Worm (Caenorhabditis elegans) whole organism, L3 larva: ENCODE data around the gene F02H6.7.

Experiments
- R02D3.7 ChIP-seq: fragments of 150-350 bp; optimal IDR thresholded peaks from 2 replicates; lab custom pipeline; 2014; ENCODE audit warnings: missing biosample characterization, missing genetic modification characterization
- ZK546.5 ChIP-seq: sonication (generic microtip); optimal IDR thresholded peaks from 2 replicates; lab custom pipeline; 2017; ENCODE audit warnings: missing biosample characterization, missing genetic modification characterization
- ama-1 ChIP-seq: fragments of 150-350 bp; optimal IDR thresholded peaks from 2 replicates; lab custom pipeline; 2018
- ceh-16 ChIP-seq: sonication (generic microtip); optimal IDR thresholded peaks from 2 replicates; lab custom pipeline; 2017; ENCODE audit warnings: missing biosample characterization, missing genetic modification characterization
- ceh-28 ChIP-seq: fragments of 150-350 bp; optimal IDR thresholded peaks from 2 replicates; lab custom pipeline; 2014; ENCODE audit warnings: missing biosample characterization, missing genetic modification reagents, missing genetic modification characterization
- ceh-82 ChIP-seq: fragments of 150-350 bp; optimal IDR thresholded peaks from 2 replicates; lab custom pipeline; 2014; ENCODE audit warnings: missing biosample characterization, missing genetic modification characterization
- ceh-9 ChIP-seq: sonication (generic microtip); optimal IDR thresholded peaks from 2 replicates; lab custom pipeline; 2018; ENCODE audit warnings: missing biosample characterization, missing genetic modification characterization
- egl-27 ChIP-seq: sonication (generic microtip); optimal IDR thresholded peaks from 4 replicates; lab custom pipeline; 2017; ENCODE audit warnings: missing biosample characterization, missing genetic modification reagents, missing genetic modification characterization
- elt-1 ChIP-seq: fragments of 150-350 bp; optimal IDR thresholded peaks from 2 replicates; lab custom pipeline; 2014; ENCODE audit warnings: missing biosample characterization, missing genetic modification characterization
- elt-2 ChIP-seq: sonication (generic microtip); optimal IDR thresholded peaks from 2 replicates; lab custom pipeline; 2016; ENCODE audit warnings: missing genetic modification reagents, mild to moderate bottlenecking, missing genetic modification characterization, missing compliant biosample characterization
- elt-3 ChIP-seq, 3 experiments: fragments of 150-350 bp in 1 of 3; sonication (generic microtip) in 2 of 3; optimal IDR thresholded peaks; 2 replicates in 2 of 3; 4 replicates in 1 of 3; lab custom pipeline; 2014 to 2017; ENCODE audit warnings: missing biosample characterization in 3 of 3, missing genetic modification characterization in 3 of 3
- eor-1 ChIP-seq, 2 experiments: fragments of 150-350 bp; optimal IDR thresholded peaks; 2 replicates each; lab custom pipeline; 2014 to 2018; ENCODE audit warnings: missing biosample characterization in 2 of 2, missing genetic modification characterization in 2 of 2
- fkh-10 ChIP-seq: sonication (generic microtip); optimal IDR thresholded peaks from 2 replicates; lab custom pipeline; 2017; ENCODE audit warnings: missing biosample characterization, missing genetic modification reagents, missing genetic modification characterization
- fkh-2 ChIP-seq: fragments of 150-350 bp; optimal IDR thresholded peaks from 2 replicates; lab custom pipeline; 2014; ENCODE audit warnings: missing biosample characterization, missing genetic modification reagents, missing genetic modification characterization
- fos-1 ChIP-seq: fragments of 150-350 bp; optimal IDR thresholded peaks from 2 replicates; lab custom pipeline; 2014; ENCODE audit warnings: missing biosample characterization, missing genetic modification characterization
- hmg-11 ChIP-seq: sonication (generic microtip); optimal IDR thresholded peaks from 2 replicates; lab custom pipeline; 2016; ENCODE audit warnings: missing genetic modification characterization, missing compliant biosample characterization
- jun-1 ChIP-seq: fragments of 150-350 bp; optimal IDR thresholded peaks from 2 replicates; lab custom pipeline; 2014; ENCODE audit warnings: missing biosample characterization, missing genetic modification reagents, missing genetic modification characterization
- lin-15B ChIP-seq: fragments of 150-350 bp; optimal IDR thresholded peaks from 2 replicates; lab custom pipeline; 2014; ENCODE audit warnings: missing biosample characterization, missing genetic modification characterization
- lin-39 ChIP-seq: fragments of 150-350 bp; optimal IDR thresholded peaks from 2 replicates; lab custom pipeline; 2018; ENCODE audit warnings: missing biosample characterization, missing genetic modification reagents, missing genetic modification characterization
- lsy-12 ChIP-seq: sonication (generic microtip); optimal IDR thresholded peaks from 2 replicates; lab custom pipeline; 2016; ENCODE audit warnings: mild to moderate bottlenecking, missing genetic modification characterization, missing compliant biosample characterization
- mdl-1 ChIP-seq: fragments of 150-350 bp; optimal IDR thresholded peaks from 2 replicates; lab custom pipeline; 2014; ENCODE audit warnings: missing biosample characterization, missing genetic modification characterization
- mml-1 ChIP-seq: fragments of 150-350 bp; sonication (generic microtip); optimal IDR thresholded peaks from 3 replicates; lab custom pipeline; 2014; ENCODE audit warnings: missing biosample characterization, missing genetic modification characterization
- nhr-11 ChIP-seq: fragments of 150-350 bp; optimal IDR thresholded peaks from 2 replicates; lab custom pipeline; 2014; ENCODE audit warnings: missing biosample characterization, missing genetic modification characterization
- nhr-12 ChIP-seq: fragments of 150-350 bp; optimal IDR thresholded peaks from 2 replicates; lab custom pipeline; 2014; ENCODE audit warnings: missing biosample characterization, missing genetic modification characterization
- nhr-23 ChIP-seq: fragments of 150-350 bp; optimal IDR thresholded peaks from 2 replicates; lab custom pipeline; 2014; ENCODE audit warnings: missing biosample characterization, missing genetic modification reagents, missing genetic modification characterization
- nhr-25 ChIP-seq: sonication (generic microtip); optimal IDR thresholded peaks from 2 replicates; lab custom pipeline; 2017; ENCODE audit warnings: missing biosample characterization, missing genetic modification characterization
- nhr-28 ChIP-seq: fragments of 150-350 bp; optimal IDR thresholded peaks from 2 replicates; lab custom pipeline; 2014; ENCODE audit warnings: missing biosample characterization, missing genetic modification characterization
- nhr-67 ChIP-seq: fragments of 150-350 bp; optimal IDR thresholded peaks from 2 replicates; lab custom pipeline; 2014; ENCODE audit warnings: missing biosample characterization, missing genetic modification characterization
- nhr-77 ChIP-seq: fragments of 150-350 bp; optimal IDR thresholded peaks from 2 replicates; lab custom pipeline; 2014; ENCODE audit warnings: missing biosample characterization, missing genetic modification characterization
- pha-4 ChIP-seq: fragments of 150-350 bp; optimal IDR thresholded peaks from 2 replicates; lab custom pipeline; 2014; ENCODE audit warnings: missing biosample characterization, missing genetic modification reagents, missing genetic modification characterization
- pqm-1 ChIP-seq: fragments of 150-350 bp; optimal IDR thresholded peaks from 2 replicates; lab custom pipeline; 2017; ENCODE audit warnings: missing biosample characterization, missing genetic modification characterization, inconsistent platforms
- sea-2 ChIP-seq: fragments of 150-350 bp; sonication (generic microtip); optimal IDR thresholded peaks from 4 replicates; lab custom pipeline; 2014; ENCODE audit warnings: missing biosample characterization, missing genetic modification reagents, missing genetic modification characterization
- skn-1 ChIP-seq: fragments of 150-350 bp; optimal IDR thresholded peaks from 2 replicates; lab custom pipeline; 2014; ENCODE audit warnings: missing biosample characterization, missing genetic modification characterization
- snpc-4 ChIP-seq: fragments of 150-350 bp; optimal IDR thresholded peaks from 2 replicates; lab custom pipeline; 2014; ENCODE audit warnings: missing biosample characterization, missing genetic modification characterization
- tbx-2 ChIP-seq: sonication (generic microtip); optimal IDR thresholded peaks from 2 replicates; lab custom pipeline; 2016; ENCODE audit warnings: mild to moderate bottlenecking, missing genetic modification characterization, missing compliant biosample characterization
- ztf-11 ChIP-seq: fragments of 150-350 bp; optimal IDR thresholded peaks from 2 replicates; lab custom pipeline; 2014; ENCODE audit warnings: missing biosample characterization, missing genetic modification characterization

Gene F02H6.7

DNA sequence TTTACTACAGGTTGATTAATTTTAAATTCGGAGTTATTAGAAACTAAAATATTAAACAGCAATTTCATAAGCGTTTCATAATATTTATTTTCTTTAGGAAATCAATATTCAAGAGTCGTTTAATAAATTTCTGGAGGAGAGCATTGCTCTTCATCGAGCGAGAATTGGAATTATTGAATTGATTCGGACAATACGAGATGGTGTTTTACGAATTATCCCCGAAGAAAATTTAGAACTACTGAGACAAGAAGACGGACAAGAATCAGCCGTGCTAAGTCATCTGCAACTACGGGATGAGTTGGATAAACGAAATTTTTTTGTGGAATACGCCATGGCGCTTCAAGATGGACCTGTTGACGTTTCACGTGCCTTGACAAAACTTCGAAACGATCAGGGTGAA is 33.7 kb downstream of the F02H6.7 start:
- TF ChIP-seq eor-1 (tag; optimal IDR thresholded peaks at IDR 0.05; lab: Kevin White, UChicago) = no peak
- no peak for TF ChIP-seq ceh-82 (tag; lab: Kevin White, UChicago)
- TF ChIP-seq nhr-67 (tag; lab: Kevin White, UChicago) = no peak
- no peak for TF ChIP-seq nhr-25
- no peak for TF ChIP-seq ama-1
- no peak for TF ChIP-seq R02D3.7
- TF ChIP-seq ZK546.5 (tag; lab: Kevin White, UChicago) = no peak
- no peak for TF ChIP-seq skn-1
- no peak for TF ChIP-seq pqm-1 (tag; lab: Kevin White, UChicago)
- TF ChIP-seq, all 47 proteins: peak for 0

DNA sequence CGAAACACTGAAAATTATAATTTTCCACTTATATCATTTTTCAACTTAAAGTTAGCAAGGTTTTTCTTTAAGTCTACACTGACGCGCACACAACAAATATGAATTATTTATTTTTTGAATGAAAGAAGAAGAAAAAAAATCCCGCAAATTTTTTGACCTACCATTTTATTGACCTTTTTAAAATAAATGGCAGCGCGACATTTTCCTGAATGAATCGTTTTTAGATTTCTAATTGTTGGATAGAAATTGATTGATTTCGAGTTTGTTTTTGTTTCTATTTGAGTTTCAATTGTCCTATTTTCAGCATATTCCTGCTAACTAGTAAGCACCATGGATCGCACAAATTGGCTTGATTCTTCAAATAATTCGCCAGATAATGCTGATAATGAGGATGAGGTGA is 34.8 kb downstream of the F02H6.7 start, which contains the start of gene K01G12.3:
TSS of gene K01G12.3 (plus strand) at position 301 of the 400 bp plus-strand sequence.
- no peak for TF ChIP-seq R02D3.7
- TF ChIP-seq nhr-67 (tag; lab: Kevin White, UChicago) = no peak
- TF ChIP-seq snpc-4 (tag; lab: Kevin White, UChicago) = no peak
- TF ChIP-seq jun-1 (tag; lab: Kevin White, UChicago) = no peak
- no peak for TF ChIP-seq ztf-11 (tag; lab: Kevin White, UChicago)
- no peak for TF ChIP-seq lin-15B (tag; lab: Kevin White, UChicago)
- no peak for TF ChIP-seq elt-3 (tag; optimal IDR thresholded peaks at IDR 0.05; lab: Kevin White, UChicago)
- no peak for TF ChIP-seq nhr-12
- no peak for TF ChIP-seq elt-2 (tag; lab: Kevin White, UChicago)
- TF ChIP-seq fkh-10 (GFP tag; lab: Kevin White, UChicago) = no peak
- TF ChIP-seq sea-2 (GFP tag; lab: Kevin White, UChicago) = no peak
- no peak for TF ChIP-seq nhr-11 (tag; lab: Kevin White, UChicago)
- no peak for TF ChIP-seq skn-1
- no peak for TF ChIP-seq elt-1 (tag; lab: Kevin White, UChicago)
- no peak for TF ChIP-seq lin-39 (tag; lab: Kevin White, UChicago)
- no peak for TF ChIP-seq nhr-28 (tag; lab: Kevin White, UChicago)
- no peak for TF ChIP-seq pqm-1 (tag; lab: Kevin White, UChicago)
- no peak for TF ChIP-seq mml-1 (tag; lab: Kevin White, UChicago)
- no peak for TF ChIP-seq egl-27
- no peak for TF ChIP-seq ZK546.5 (tag; lab: Kevin White, UChicago)
- TF ChIP-seq, all 47 proteins: peak for 0

DNA sequence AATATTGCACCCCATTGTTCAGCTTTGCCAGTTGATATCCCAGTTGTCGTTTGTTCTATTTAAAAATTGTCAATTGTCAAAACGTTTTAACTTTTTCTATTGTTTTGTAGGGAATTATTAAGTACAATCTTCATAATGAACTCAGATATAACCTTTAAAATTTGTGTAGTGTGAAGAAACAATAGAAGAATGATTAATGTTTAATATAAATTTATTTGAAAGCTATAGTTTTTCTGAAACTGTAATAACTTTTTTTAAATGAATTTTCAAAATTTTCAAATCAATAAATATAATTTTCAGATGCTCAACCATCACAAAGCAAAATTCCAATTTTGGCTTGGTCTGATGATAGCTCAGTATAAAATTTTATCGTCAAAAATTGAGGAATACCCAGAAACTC is 36.0 kb downstream of the F02H6.7 start, which contains the start of gene K01G12.22:
TSS of gene K01G12.22 (plus strand) at position 301 of the 400 bp plus-strand sequence.
- TF ChIP-seq tbx-2 (no peak), jun-1 (tag; lab: Kevin White, UChicago) (no peak), eor-1 (tag; optimal IDR thresholded peaks at IDR 0.05; lab: Kevin White, UChicago) (no peak), skn-1 (no peak)

DNA sequence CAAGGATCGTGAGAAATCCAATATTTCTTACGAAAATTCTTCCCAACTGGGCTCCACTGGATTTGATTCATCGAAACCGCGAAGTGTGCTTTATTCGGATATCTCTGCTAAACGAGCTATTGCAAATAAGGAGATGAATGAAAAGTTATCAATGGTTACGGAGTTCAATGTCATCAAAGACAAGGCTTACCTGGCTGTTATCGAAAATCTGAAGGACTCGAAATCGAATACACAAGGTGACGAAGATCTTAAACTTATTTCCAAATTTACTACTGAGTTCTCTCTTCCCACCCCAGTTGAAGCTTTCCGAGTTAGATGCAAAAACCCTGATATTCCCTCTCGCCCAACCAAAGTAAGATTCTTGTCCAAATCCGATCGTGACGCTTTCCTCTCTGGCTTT is 41.7 kb downstream of the F02H6.7 start:
- TF ChIP-seq elt-2 (tag; lab: Kevin White, UChicago) (no peak), mml-1 (tag; lab: Kevin White, UChicago) (no peak), fkh-10 (GFP tag; lab: Kevin White, UChicago) (no peak), pha-4 (tag; lab: Kevin White, UChicago) (no peak), ztf-11 (tag; lab: Kevin White, UChicago) (no peak), hmg-11 (tag; lab: Kevin White, UChicago) (no peak), ama-1 (no peak), nhr-23 (tag; lab: Kevin White, UChicago) (no peak), nhr-28 (tag; lab: Kevin White, UChicago) (no peak), ceh-9 (tag; lab: Kevin White, UChicago) (no peak), tbx-2 (no peak), ceh-28 (no peak), fos-1 (tag; lab: Kevin White, UChicago) (no peak), sea-2 (GFP tag; lab: Kevin White, UChicago) (no peak), lsy-12 (tag; lab: Kevin White, UChicago) (no peak), mdl-1 (tag; lab: Kevin White, UChicago) (no peak), nhr-77 (tag; lab: Kevin White, UChicago) (no peak)

DNA sequence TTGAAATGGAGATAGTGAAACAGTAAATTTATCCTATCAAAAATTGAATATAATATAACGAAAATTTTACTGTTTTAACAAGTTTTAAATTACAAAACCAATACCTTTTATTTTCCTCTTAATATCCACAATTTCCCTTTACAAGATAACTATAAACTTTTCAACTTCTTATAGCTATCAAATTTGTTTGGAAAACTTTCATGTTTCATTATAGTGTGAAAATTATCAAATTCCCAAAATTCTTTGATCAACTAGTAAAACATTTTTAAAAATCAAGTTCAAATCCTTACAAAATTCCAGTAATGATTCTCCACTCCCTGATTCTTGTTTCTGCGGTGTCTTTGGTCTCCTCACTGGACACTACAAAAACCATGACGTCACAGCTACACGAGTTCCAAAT is 45.9 kb downstream of the F02H6.7 start, which contains the start of gene R05A10.1:
TSS of gene R05A10.1 (plus strand) at position 301 of the 400 bp plus-strand sequence.
- TF ChIP-seq ceh-16 (tag; lab: Kevin White, UChicago) (no peak), eor-1 (tag; optimal IDR thresholded peaks at IDR 0.05; lab: Kevin White, UChicago) (no peak), skn-1 (no peak), jun-1 (tag; lab: Kevin White, UChicago) (no peak), nhr-77 (tag; lab: Kevin White, UChicago) (no peak), ZK546.5 (tag; lab: Kevin White, UChicago) (no peak), fkh-2 (no peak)
